Worm (Caenorhabditis elegans): Measurements from ENCODE around the gene srlf-31.

DNA sequence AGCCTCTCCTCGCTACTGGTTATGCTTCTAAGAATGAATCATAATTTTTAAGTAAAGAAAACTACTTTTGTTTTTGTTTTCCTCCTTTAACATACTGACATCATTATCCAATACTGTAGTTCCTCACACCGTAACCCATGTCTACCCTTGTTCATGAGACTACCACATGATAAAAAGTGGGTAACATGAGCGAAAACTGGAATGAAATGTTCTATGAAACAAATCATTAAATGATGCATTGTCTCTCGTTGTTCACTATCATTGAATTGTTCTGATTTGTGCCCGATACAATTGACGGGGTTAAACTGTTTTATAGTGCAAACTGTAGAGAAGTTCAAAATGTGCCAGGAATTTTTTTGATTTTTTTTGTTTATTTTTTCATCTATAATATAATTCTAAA, 25.3 kb downstream of the srlf-31 start:
- no peak for TF ChIP-seq W03F9.2 (tag; optimal IDR thresholded peaks at IDR 0.05)
- no peak for TF ChIP-seq him-1 (tag; optimal IDR thresholded peaks at IDR 0.05)

Data from whole organism, L4/young adult.